Fruit fly (Drosophila melanogaster): Measurements from ENCODE around the gene CG5644.

DNA sequence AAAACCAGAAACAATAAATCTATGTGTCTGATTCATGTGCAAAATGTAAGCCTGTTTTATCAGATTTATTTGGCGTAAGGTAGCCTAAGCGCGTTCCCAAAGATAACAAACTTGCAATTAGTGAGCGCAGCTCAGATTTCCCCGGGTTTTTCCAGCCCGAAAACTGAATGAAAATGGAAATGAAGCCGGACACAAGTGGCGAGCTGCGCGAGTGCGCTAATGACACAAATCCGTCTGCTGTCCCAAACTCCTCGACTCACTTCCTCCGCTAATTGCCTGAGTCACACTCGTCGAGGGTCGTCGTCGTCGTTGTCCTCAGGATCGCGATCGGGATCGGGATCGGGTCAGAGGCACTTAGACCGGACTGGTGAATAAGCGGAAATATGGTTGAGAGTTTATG, 22.8 kb upstream of the CG5644 start:
- TF ChIP-seq cic (GFP tag; optimal IDR thresholded peaks at IDR 0.05) (no peak), ovo (GFP tag; optimal IDR thresholded peaks at IDR 0.05) (no peak), cnc (optimal IDR thresholded peaks at IDR 0.05) (no peak), CG5204 (GFP tag; optimal IDR thresholded peaks at IDR 0.05) (no peak), CG14711 (tag; optimal IDR thresholded peaks at IDR 0.05) (no peak), kay (GFP tag; ENCODE audit: borderline replicate concordance) (no peak), toe (GFP tag; optimal IDR thresholded peaks at IDR 0.05) (no peak), tj (GFP tag; optimal IDR thresholded peaks at IDR 0.05) (no peak), CG1620 (GFP tag; optimal IDR thresholded peaks at IDR 0.05) (no peak), Clk (GFP tag; optimal IDR thresholded peaks at IDR 0.05) (no peak), CG33017 (tag; optimal IDR thresholded peaks at IDR 0.05) (no peak), CG7045 (GFP tag; optimal IDR thresholded peaks at IDR 0.05) (no peak), bab1 (GFP tag; optimal IDR thresholded peaks at IDR 0.05) (no peak)

Measured in whole organism, adult.